Fruit fly (Drosophila melanogaster): ENCODE measurements around the gene CG14324.

Gene CG14324

dm6 chr3R:17616541-17616940 lies 2.1 kb downstream of the CG14324 start (continued):
- no peak for TF ChIP-seq pan (optimal IDR thresholded peaks at IDR 0.05)
- TF ChIP-seq pan (GFP tag; optimal IDR thresholded peaks at IDR 0.05 in 1 of 2, IDR thresholded peaks at IDR 0.05 in 1 of 2): no peak
- TF ChIP-seq HHEX (GFP tag; optimal IDR thresholded peaks at IDR 0.05): no peak
- peak; percentile 93 for TF ChIP-seq CG2199 (GFP tag; IDR thresholded peaks at IDR 0.05)
- TF ChIP-seq CG2202 (tag; optimal IDR thresholded peaks at IDR 0.05): no peak
- TF ChIP-seq CG10366 (GFP tag; IDR thresholded peaks at IDR 0.05): no peak
- TF ChIP-seq ranshi (GFP tag; IDR thresholded peaks at IDR 0.05): no peak
- no peak for TF ChIP-seq so (GFP tag; IDR thresholded peaks at IDR 0.05)
- no peak for TF ChIP-seq CG12155 (GFP tag; optimal IDR thresholded peaks at IDR 0.05)
- no peak for TF ChIP-seq chn (GFP tag; optimal IDR thresholded peaks at IDR 0.05)
- no peak for TF ChIP-seq Usf (GFP tag; optimal IDR thresholded peaks at IDR 0.05)
- TF ChIP-seq pho (GFP tag; optimal IDR thresholded peaks at IDR 0.05): no peak
- TF ChIP-seq vfl (GFP tag; optimal IDR thresholded peaks at IDR 0.05): no peak
- TF ChIP-seq CG34422 (GFP tag; IDR thresholded peaks at IDR 0.05): no peak
- peak; percentile 38 for TF ChIP-seq CG8478 (optimal IDR thresholded peaks at IDR 0.05)
- TF ChIP-seq CG10431 (GFP tag; optimal IDR thresholded peaks at IDR 0.05): no peak
- TF ChIP-seq cato (GFP tag; optimal IDR thresholded peaks at IDR 0.05; ENCODE audit: borderline replicate concordance): no peak
- peak; percentile 6 for TF ChIP-seq gsb-n (tag; optimal IDR thresholded peaks at IDR 0.05)
- TF ChIP-seq CG31441 (GFP tag; IDR thresholded peaks at IDR 0.05): no peak
- TF ChIP-seq emc (GFP tag; optimal IDR thresholded peaks at IDR 0.05): no peak
- TF ChIP-seq CG4707 (GFP tag; optimal IDR thresholded peaks at IDR 0.05): no peak
- TF ChIP-seq CG6791 (GFP tag; IDR thresholded peaks at IDR 0.05; ENCODE audit: partially characterized antibody): peak; percentile 51; the same call in 1 of the 3 replicates
- no peak for TF ChIP-seq dm (GFP tag; optimal IDR thresholded peaks at IDR 0.05)
- no peak for TF ChIP-seq Myb (GFP tag; optimal IDR thresholded peaks at IDR 0.05)
- TF ChIP-seq CG32772 (GFP tag; IDR thresholded peaks at IDR 0.05): no peak
- TF ChIP-seq wek (GFP tag; optimal IDR thresholded peaks at IDR 0.05): no peak
- peak; percentile 81 for TF ChIP-seq Dip2 (GFP tag; IDR thresholded peaks at IDR 0.05)
- no peak for TF ChIP-seq nmo (GFP tag; optimal IDR thresholded peaks at IDR 0.05)
- TF ChIP-seq CG32532 (GFP tag; IDR thresholded peaks at IDR 0.05): 0 out of 2 replicates have a peak, but pooled peaks have one; percentile 7
- TF ChIP-seq CG7786 (GFP tag; optimal IDR thresholded peaks at IDR 0.05): no peak
- TF ChIP-seq Ets65A (GFP tag): peak; percentile 91
- TF ChIP-seq CG12769 (tag; optimal IDR thresholded peaks at IDR 0.05): no peak
- no peak for TF ChIP-seq tin (GFP tag; optimal IDR thresholded peaks at IDR 0.05)
- TF ChIP-seq CG16813 (GFP tag; IDR thresholded peaks at IDR 0.05; ENCODE audit: partially characterized antibody): peak; percentile 62
- TF ChIP-seq CG42726 (GFP tag; IDR thresholded peaks at IDR 0.05; ENCODE audit: partially characterized antibody): peak; percentile 79; the same call in 1 of the 2 replicates
- no peak for TF ChIP-seq ATbp (GFP tag; optimal IDR thresholded peaks at IDR 0.05)
- TF ChIP-seq ftz-f1 (GFP tag; optimal IDR thresholded peaks at IDR 0.05): no peak
- TF ChIP-seq CG6689 (GFP tag; IDR thresholded peaks at IDR 0.05): no peak
- TF ChIP-seq CTCF (GFP tag; optimal IDR thresholded peaks at IDR 0.05): peak; percentile 90
- peak; percentile 37 for TF ChIP-seq Abd-B (GFP tag; optimal IDR thresholded peaks at IDR 0.05)
- TF ChIP-seq CG3163 (GFP tag; optimal IDR thresholded peaks at IDR 0.05): no peak
- TF ChIP-seq CG8388 (GFP tag; optimal IDR thresholded peaks at IDR 0.05): no peak
- no peak for TF ChIP-seq D19A (tag; optimal IDR thresholded peaks at IDR 0.05)
- no peak for TF ChIP-seq CG11398 (GFP tag; optimal IDR thresholded peaks at IDR 0.05)
- TF ChIP-seq Atf-2 (GFP tag; optimal IDR thresholded peaks at IDR 0.05): no peak
- peak in 1 of 2 experiments; percentile 11 for TF ChIP-seq prd (optimal IDR thresholded peaks at IDR 0.05)
- no peak for TF ChIP-seq prd (GFP tag; IDR thresholded peaks at IDR 0.05)

All from whole organism, embryonic.